Fruit fly (Drosophila melanogaster) whole organism, embryonic: ENCODE results near the gene L2HGDH.
A peak's percentile ranks its signal among the peaks of the same experiment; 100 is the strongest.

Source experiments
- CG10147 ChIP-seq: fragments of 200-800 bp; sonication (Bioruptor generic); optimal IDR thresholded peaks from 2 replicates; lab custom pipeline; 2019; ENCODE audit warnings: missing biosample characterization, mild to moderate bottlenecking, missing genetic modification characterization, moderate library complexity
- CG10462 ChIP-seq: fragments of 200-800 bp; sonication (Bioruptor generic); optimal IDR thresholded peaks from 2 replicates; lab custom pipeline; 2016; ENCODE audit warnings: missing biosample characterization, missing genetic modification characterization
- CG10959 ChIP-seq: fragments of 200-800 bp; sonication (Bioruptor generic); IDR thresholded peaks from 2 replicates; pipeline ENCODE4 v1.3.6; 2022; ENCODE audit warnings: missing biosample characterization, missing genetic modification characterization
- CG11093 ChIP-seq: fragments of 200-800 bp; sonication (Bioruptor generic); IDR thresholded peaks from 3 replicates; pipeline ENCODE4 v1.3.6; 2022; ENCODE audit warnings: missing biosample characterization, missing genetic modification characterization
- CG13624 ChIP-seq: fragments of 200-800 bp; sonication (Bioruptor generic); optimal IDR thresholded peaks from 2 replicates; lab custom pipeline; 2016; ENCODE audit warnings: missing biosample characterization, missing genetic modification characterization
- CG14050 ChIP-seq: fragments of 200-800 bp; sonication (Bioruptor generic); IDR thresholded peaks from 3 replicates; pipeline ENCODE4 v1.3.6; 2022; ENCODE audit warnings: missing biosample characterization, missing genetic modification characterization
- CG14441 ChIP-seq: fragments of 200-800 bp; sonication (Bioruptor generic); IDR thresholded peaks from 2 replicates; pipeline ENCODE4 v1.3.6; 2022; ENCODE audit warnings: missing biosample characterization, missing genetic modification characterization
- CG16779 ChIP-seq: fragments of 200-800 bp; sonication (Bioruptor generic); IDR thresholded peaks from 2 replicates; pipeline ENCODE4 v1.3.6; 2022; ENCODE audit warnings: missing biosample characterization, missing genetic modification characterization
- CG16813 ChIP-seq: fragments of 200-800 bp; sonication (Bioruptor generic); IDR thresholded peaks from 3 replicates; pipeline ENCODE4 v1.3.6; 2022; ENCODE audit warnings: missing biosample characterization, missing genetic modification characterization; ENCODE audit not compliant: partially characterized antibody
- CG2889 ChIP-seq: fragments of 200-800 bp; sonication (Bioruptor generic); IDR thresholded peaks from 3 replicates; pipeline ENCODE4 v1.3.6; 2022; ENCODE audit warnings: missing biosample characterization, missing genetic modification characterization
- CG30020 ChIP-seq: fragments of 200-800 bp; optimal IDR thresholded peaks from 2 replicates; lab custom pipeline; 2019; ENCODE audit warnings: missing biosample characterization, mild to moderate bottlenecking, missing genetic modification characterization, moderate library complexity
- CG32767 ChIP-seq: fragments of 200-800 bp; sonication (Bioruptor generic); IDR thresholded peaks from 2 replicates; pipeline ENCODE4 v1.3.6; 2022; ENCODE audit warnings: missing biosample characterization, missing genetic modification characterization
- CG4424 ChIP-seq: fragments of 200-800 bp; sonication (Bioruptor generic); optimal IDR thresholded peaks from 3 replicates; lab custom pipeline; 2016; ENCODE audit warnings: missing biosample characterization, missing genetic modification characterization
- CG4730 ChIP-seq: fragments of 200-800 bp; sonication (Bioruptor generic); IDR thresholded peaks from 2 replicates; pipeline ENCODE4 v1.3.6; 2022; ENCODE audit warnings: missing biosample characterization, missing genetic modification characterization
- CG4854 ChIP-seq: fragments of 200-800 bp; sonication (Bioruptor generic); optimal IDR thresholded peaks from 2 replicates; lab custom pipeline; 2016; ENCODE audit warnings: missing biosample characterization, missing genetic modification characterization, inconsistent platforms
- CG6683 ChIP-seq: fragments of 200-800 bp; sonication (Bioruptor generic); optimal IDR thresholded peaks from 2 replicates; lab custom pipeline; 2017; ENCODE audit warnings: missing biosample characterization, mild to moderate bottlenecking, missing genetic modification characterization, missing genetic modification reagents
- CG8924 ChIP-seq: fragments of 200-800 bp; optimal IDR thresholded peaks from 3 replicates; lab custom pipeline; 2019; ENCODE audit warnings: missing biosample characterization, mild to moderate bottlenecking, missing genetic modification characterization, moderate library complexity
- CHES-1-like ChIP-seq: fragments of 200-800 bp; sonication (Bioruptor generic); optimal IDR thresholded peaks from 2 replicates; lab custom pipeline; 2016; ENCODE audit warnings: missing biosample characterization, missing genetic modification characterization
- Deaf1 ChIP-seq: fragments of 200-800 bp; optimal IDR thresholded peaks from 3 replicates; lab custom pipeline; 2019; ENCODE audit warnings: missing biosample characterization, mild to moderate bottlenecking, missing genetic modification characterization, moderate library complexity
- Dip3 ChIP-seq: fragments of 200-800 bp; sonication (Bioruptor generic); optimal IDR thresholded peaks from 3 replicates; lab custom pipeline; 2016; ENCODE audit warnings: missing biosample characterization, missing genetic modification characterization
- HLH4C ChIP-seq: fragments of 200-800 bp; sonication (Bioruptor generic); IDR thresholded peaks from 3 replicates; pipeline ENCODE4 v1.3.6; 2022; ENCODE audit warnings: missing biosample characterization, missing genetic modification characterization; ENCODE audit not compliant: partially characterized antibody
- Hand ChIP-seq: fragments of 200-800 bp; sonication (Bioruptor generic); optimal IDR thresholded peaks from 2 replicates; lab custom pipeline; 2017; ENCODE audit warnings: mild to moderate bottlenecking, missing biosample characterization, missing genetic modification reagents, missing genetic modification characterization
- Hey ChIP-seq: fragments of 200-800 bp; sonication (Bioruptor generic); optimal IDR thresholded peaks from 3 replicates; lab custom pipeline; 2018; ENCODE audit warnings: missing biosample characterization, mild to moderate bottlenecking, missing genetic modification characterization
- HmgD ChIP-seq: fragments of 200-800 bp; sonication (Bioruptor generic); optimal IDR thresholded peaks from 3 replicates; lab custom pipeline; 2016; ENCODE audit warnings: missing biosample characterization, missing genetic modification characterization
- Jarid2 ChIP-seq: fragments of 200-800 bp; sonication (Bioruptor generic); optimal IDR thresholded peaks from 3 replicates; lab custom pipeline; 2017; ENCODE audit warnings: mild to moderate bottlenecking, missing biosample characterization, missing genetic modification reagents, missing genetic modification characterization
- MBD-R2 ChIP-seq: fragments of 200-800 bp; sonication (Bioruptor generic); IDR thresholded peaks from 2 replicates; pipeline ENCODE4 v1.3.6; 2022; ENCODE audit warnings: missing biosample characterization, missing genetic modification characterization
- Sry-β ChIP-seq: fragments of 200-800 bp; sonication (Bioruptor generic); optimal IDR thresholded peaks from 2 replicates; lab custom pipeline; 2018; ENCODE audit warnings: missing biosample characterization, mild to moderate bottlenecking, missing genetic modification characterization, moderate library complexity
- Ssrp ChIP-seq: fragments of 200-800 bp; sonication (Bioruptor generic); optimal IDR thresholded peaks from 2 replicates; lab custom pipeline; 2018; ENCODE audit warnings: missing biosample characterization, mild to moderate bottlenecking, missing genetic modification characterization, moderate library complexity
- Tbp ChIP-seq: fragments of >200 bp; optimal IDR thresholded peaks from 2 replicates; lab custom pipeline; 2018; ENCODE audit warnings: missing biosample characterization, missing genetic modification characterization
- Xrp1 ChIP-seq: fragments of 200-800 bp; sonication (Bioruptor generic); IDR thresholded peaks from 2 replicates; pipeline ENCODE4 v1.3.6; 2022; ENCODE audit warnings: missing biosample characterization, missing genetic modification characterization
- ap ChIP-seq: fragments of 200-800 bp; sonication (Bioruptor generic); IDR thresholded peaks from 2 replicates; pipeline ENCODE4 v1.3.6; 2022; ENCODE audit warnings: missing biosample characterization, missing genetic modification characterization
- bigmax ChIP-seq: fragments of 200-800 bp; sonication (Bioruptor generic); optimal IDR thresholded peaks from 2 replicates; lab custom pipeline; 2018; ENCODE audit warnings: missing biosample characterization, mild to moderate bottlenecking, missing genetic modification characterization
- cas ChIP-seq: fragments of 200-800 bp; sonication (Bioruptor generic); IDR thresholded peaks from 2 replicates; pipeline ENCODE4 v1.3.6; 2022; ENCODE audit warnings: missing biosample characterization, missing genetic modification characterization
- chm ChIP-seq: fragments of 200-800 bp; sonication (Bioruptor generic); IDR thresholded peaks from 2 replicates; pipeline ENCODE4 v1.3.6; 2022; ENCODE audit warnings: missing biosample characterization, missing genetic modification characterization
- da ChIP-seq: fragments of 200-800 bp; sonication (Bioruptor generic); optimal IDR thresholded peaks from 2 replicates; lab custom pipeline; 2016; ENCODE audit warnings: missing biosample characterization, missing genetic modification characterization
- dpn ChIP-seq, 2 experiments: fragments of 200-800 bp; sonication (Bioruptor generic); optimal IDR thresholded peaks; 3 replicates each; lab custom pipeline; 2016; ENCODE audit warnings: missing biosample characterization in 2 of 2, missing genetic modification characterization in 2 of 2
- fd102C ChIP-seq: fragments of 200-800 bp; sonication (Bioruptor generic); optimal IDR thresholded peaks from 2 replicates; lab custom pipeline; 2018; ENCODE audit warnings: missing biosample characterization, mild to moderate bottlenecking, missing genetic modification characterization, moderate library complexity
- gfzf ChIP-seq: fragments of 200-800 bp; sonication (Bioruptor generic); optimal IDR thresholded peaks from 2 replicates; lab custom pipeline; 2016; ENCODE audit warnings: missing biosample characterization, mild to moderate bottlenecking, missing genetic modification characterization, moderate library complexity
- gro ChIP-seq: fragments of 200-800 bp; sonication (Bioruptor generic); optimal IDR thresholded peaks from 2 replicates; lab custom pipeline; 2016; ENCODE audit warnings: missing biosample characterization, missing genetic modification characterization
- jumu ChIP-seq: fragments of 200-800 bp; sonication (Bioruptor generic); optimal IDR thresholded peaks from 3 replicates; lab custom pipeline; 2016; ENCODE audit warnings: missing biosample characterization, missing genetic modification characterization
- klu ChIP-seq: fragments of 200-800 bp; sonication (Bioruptor generic); IDR thresholded peaks from 2 replicates; pipeline ENCODE4 v1.3.6; 2022; ENCODE audit warnings: missing biosample characterization, missing genetic modification characterization
- oc ChIP-seq: fragments of 200-800 bp; sonication (Bioruptor generic); optimal IDR thresholded peaks from 2 replicates; lab custom pipeline; 2018; ENCODE audit warnings: missing biosample characterization, mild to moderate bottlenecking, missing genetic modification characterization, moderate library complexity
- org-1 ChIP-seq: fragments of 200-800 bp; sonication (Bioruptor generic); optimal IDR thresholded peaks from 2 replicates; lab custom pipeline; 2017; ENCODE audit warnings: missing biosample characterization, missing genetic modification characterization
- pfk ChIP-seq: fragments of 200-800 bp; sonication (Bioruptor generic); optimal IDR thresholded peaks from 2 replicates; lab custom pipeline; 2018; ENCODE audit warnings: missing biosample characterization, mild to moderate bottlenecking, missing genetic modification characterization, moderate library complexity
- prd ChIP-seq, 3 experiments: fragments of >200 bp in 2 of 3; fragments of 200-800 bp in 1 of 3; sonication (Bioruptor generic) in 1 of 3; optimal IDR thresholded peaks in 2 of 3; IDR thresholded peaks in 1 of 3; 2 replicates in 2 of 3; 3 replicates in 1 of 3; pipeline versions ENCODE4 v1.3.6 to Lab custom; 2017 to 2022; ENCODE audit warnings: missing biosample characterization in 1 of 3, missing genetic modification characterization in 1 of 3
- pum ChIP-seq: fragments of 200-800 bp; sonication (Bioruptor generic); optimal IDR thresholded peaks from 2 replicates; lab custom pipeline; 2016; ENCODE audit warnings: missing biosample characterization, missing genetic modification characterization
- sens-2 ChIP-seq: fragments of 200-800 bp; sonication (Bioruptor generic); IDR thresholded peaks from 2 replicates; pipeline ENCODE4 v1.3.6; 2022; ENCODE audit warnings: missing biosample characterization, missing genetic modification characterization
- tgo ChIP-seq: fragments of 200-800 bp; sonication (Bioruptor generic); IDR thresholded peaks from 3 replicates; pipeline ENCODE4 v1.3.6; 2022; ENCODE audit warnings: missing biosample characterization, missing genetic modification characterization
- yki ChIP-seq: fragments of >200 bp; optimal IDR thresholded peaks from 3 replicates; lab custom pipeline; 2018

The L2HGDH gene

DNA sequence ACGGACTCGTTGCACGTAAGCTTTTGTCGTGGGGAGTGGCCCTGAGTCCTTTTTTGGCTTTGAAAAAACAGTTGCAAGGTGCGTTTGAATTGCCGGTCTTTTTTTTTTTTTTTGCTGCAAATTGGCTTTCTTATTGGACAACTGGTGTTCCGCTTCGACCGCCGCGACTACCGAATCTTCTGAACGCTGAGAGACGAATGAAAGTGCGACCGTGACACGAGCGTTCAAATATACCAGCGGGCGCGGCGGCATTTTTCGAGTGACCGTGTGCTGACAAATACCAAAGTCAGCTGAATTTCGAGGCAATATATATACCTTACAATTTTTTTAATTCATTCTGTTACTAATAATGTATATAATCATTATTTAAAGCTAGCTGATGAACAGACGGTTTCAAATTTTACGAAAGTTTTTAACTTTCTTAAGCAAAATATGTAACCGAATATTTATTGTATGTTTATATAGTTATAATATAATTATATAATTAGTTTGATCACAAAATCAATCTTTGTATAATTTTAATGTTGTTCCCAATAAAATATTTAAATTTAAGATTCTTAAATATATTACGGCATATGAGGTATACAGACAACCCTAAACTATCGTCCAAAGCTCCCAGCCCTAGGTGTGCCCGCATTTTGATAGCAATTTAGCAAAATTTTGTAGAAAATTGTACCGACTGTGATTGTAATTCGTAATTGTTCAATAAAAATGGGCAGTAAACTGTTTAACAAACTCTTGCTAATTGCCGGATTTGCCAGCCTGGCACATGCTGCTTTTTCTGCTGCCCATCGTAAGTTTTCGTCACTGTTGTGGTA, 13.0 kb upstream of the L2HGDH start, which contains the start of the genes Swip-1 and EMC5 (continued):
- TF ChIP-seq Jarid2 (GFP tag; lab: Kevin White, UChicago) (peak; percentile 87), ap (GFP tag; lab: Robert Waterston, UW) (peak; percentile 27; the same call in 1 of the 2 replicates), HmgD (GFP tag; lab: Kevin White, UChicago) (peak; percentile 30), CG10462 (no peak), oc (tag; lab: Kevin White, UChicago) (no peak), pfk (GFP tag; lab: Kevin White, UChicago) (no peak), HLH4C (GFP tag; lab: Robert Waterston, UW) (peak; percentile 53; the same call in 1 of the 3 replicates), Xrp1 (peak; percentile 57), CG14441 (GFP tag; lab: Robert Waterston, UW) (peak; percentile 19; the same call in 1 of the 2 replicates), Hand (GFP tag; lab: Kevin White, UChicago) (no peak), Sry-β (no peak), bigmax (GFP tag; lab: Kevin White, UChicago) (no peak), MBD-R2 (GFP tag; lab: Robert Waterston, UW) (peak; percentile 81), Hey (no peak), da (no peak), cas (GFP tag; lab: Robert Waterston, UW) (0 out of 2 replicates have a peak, but pooled peaks have one; percentile 5), gro (no peak), CG32767 (GFP tag; lab: Robert Waterston, UW) (0 out of 2 replicates have a peak, but pooled peaks have one; percentile 13), org-1 (GFP tag; lab: Kevin White, UChicago) (no peak), CG4424 (peak; percentile 67), sens-2 (GFP tag; lab: Robert Waterston, UW) (no peak), jumu (GFP tag; lab: Kevin White, UChicago) (no peak), prd (optimal IDR thresholded peaks at IDR 0.05; lab: Kevin White, UChicago) (no peak), prd (GFP tag; IDR thresholded peaks at IDR 0.05; lab: Robert Waterston, UW) (peak; percentile 62; the same call in 1 of the 3 replicates), CG11093 (no peak), tgo (GFP tag; lab: Robert Waterston, UW) (peak; percentile 62), klu (GFP tag; lab: Robert Waterston, UW) (peak; percentile 49; the same call in 1 of the 2 replicates), CG6683 (GFP tag; lab: Kevin White, UChicago) (no peak), chm (peak; percentile 87), CG10959 (no peak), CHES-1-like (no peak), CG10147 (GFP tag; lab: Kevin White, UChicago) (peak; percentile 23), Dip3 (no peak), gfzf (GFP tag; lab: Kevin White, UChicago) (peak; percentile 76), CG13624 (GFP tag; lab: Kevin White, UChicago) (peak; percentile 11), Tbp (GFP tag; lab: Kevin White, UChicago) (no peak), yki (lab: Kevin White, UChicago) (no peak), CG4854 (GFP tag; lab: Kevin White, UChicago) (no peak), pum (GFP tag; lab: Kevin White, UChicago) (no peak), CG30020 (tag; lab: Kevin White, UChicago) (peak; percentile 65), CG16779 (no peak), Deaf1 (tag; lab: Kevin White, UChicago) (peak; percentile 66), CG16813 (GFP tag; lab: Robert Waterston, UW) (peak; percentile 68), CG14050 (no peak), Ssrp (tag; lab: Kevin White, UChicago) (peak; percentile 68), CG4730 (GFP tag; lab: Robert Waterston, UW) (peak; percentile 39; the same call in 1 of the 2 replicates), CG2889 (no peak), fd102C (GFP tag; lab: Kevin White, UChicago) (no peak), dpn (GFP tag; optimal IDR thresholded peaks at IDR 0.05; lab: Kevin White, UChicago) (peak in 1 of 2 experiments; percentile 53), CG8924 (peak; percentile 79)
